Worm (Caenorhabditis elegans) whole organism, L1 larva: ENCODE data around the gene aagr-2.

Experiments used
- C04F5.9 ChIP-seq: sonication (generic microtip); optimal IDR thresholded peaks from 2 replicates; lab custom pipeline; 2016; ENCODE audit warnings: missing genetic modification characterization, missing compliant biosample characterization
- C34B4.2 ChIP-seq: sonication (generic microtip); optimal IDR thresholded peaks from 2 replicates; lab custom pipeline; 2017; ENCODE audit warnings: mild to moderate bottlenecking, missing genetic modification characterization, missing compliant biosample characterization
- F16B12.6 ChIP-seq: fragments of 150-350 bp; optimal IDR thresholded peaks from 2 replicates; lab custom pipeline; 2014; ENCODE audit warnings: missing biosample characterization, missing genetic modification characterization
- aha-1 ChIP-seq: fragments of 150-350 bp; optimal IDR thresholded peaks from 2 replicates; lab custom pipeline; 2014; ENCODE audit warnings: missing biosample characterization, missing genetic modification characterization
- ama-1 ChIP-seq: fragments of 150-350 bp; optimal IDR thresholded peaks from 2 replicates; lab custom pipeline; 2014
- blmp-1 ChIP-seq: fragments of 150-350 bp; optimal IDR thresholded peaks from 2 replicates; lab custom pipeline; 2014; ENCODE audit warnings: missing biosample characterization, missing genetic modification characterization
- ceh-88 ChIP-seq: fragments of 200-800 bp; sonication (Bioruptor generic); IDR thresholded peaks from 2 replicates; pipeline ENCODE4 v1.3.6; 2022; ENCODE audit warnings: missing genetic modification characterization, missing compliant biosample characterization
- dpl-1 ChIP-seq, 3 experiments: fragments of 150-350 bp in 2 of 3; sonication (generic microtip) in 1 of 3; optimal IDR thresholded peaks; 2 replicates each; lab custom pipeline; 2014 to 2017; ENCODE audit warnings: missing biosample characterization in 3 of 3, missing genetic modification characterization in 3 of 3, missing genetic modification reagents in 3 of 3
- dsc-1 ChIP-seq: sonication (generic microtip); optimal IDR thresholded peaks from 2 replicates; lab custom pipeline; 2016; ENCODE audit warnings: mild to moderate bottlenecking, missing genetic modification characterization, missing compliant biosample characterization
- efl-1 ChIP-seq, 4 experiments: fragments of 150-350 bp; optimal IDR thresholded peaks in 3 of 4; peaks in 1 of 4; 1 replicate in 1 of 4; 2 replicates in 3 of 4; lab custom pipeline; 2014; ENCODE audit warnings: missing biosample characterization in 2 of 4, missing genetic modification characterization in 2 of 4, missing genetic modification reagents in 2 of 4
- egl-13 ChIP-seq: sonication (generic microtip); optimal IDR thresholded peaks from 2 replicates; lab custom pipeline; 2016; ENCODE audit warnings: missing genotype, missing genetic modification reagents, missing genetic modification characterization, missing compliant biosample characterization
- egl-27 ChIP-seq, 2 experiments: fragments of 150-350 bp in 1 of 2; sonication (generic microtip); optimal IDR thresholded peaks; 3 replicates each; lab custom pipeline; 2017 to 2018; ENCODE audit warnings: missing biosample characterization in 2 of 2, missing genetic modification characterization in 2 of 2, missing genetic modification reagents in 2 of 2
- elt-2 ChIP-seq: sonication (generic microtip); optimal IDR thresholded peaks from 2 replicates; lab custom pipeline; 2016; ENCODE audit warnings: missing genetic modification characterization, mild to moderate bottlenecking, inconsistent platforms, missing compliant biosample characterization, missing genetic modification reagents
- elt-3 ChIP-seq, 6 experiments: fragments of 150-350 bp in 1 of 6; sonication (generic microtip); optimal IDR thresholded peaks; 2 replicates each; lab custom pipeline; 2017 to 2018; ENCODE audit warnings: missing biosample characterization in 6 of 6, missing genetic modification characterization in 6 of 6, inconsistent platforms in 1 of 6
- grh-1 ChIP-seq: fragments of 200-800 bp; sonication (Bioruptor generic); IDR thresholded peaks from 2 replicates; pipeline ENCODE4 v1.3.6; 2022; ENCODE audit warnings: missing genetic modification reagents, missing genetic modification characterization, missing compliant biosample characterization
- hlh-4 ChIP-seq: sonication (generic microtip); optimal IDR thresholded peaks from 2 replicates; lab custom pipeline; 2016; ENCODE audit warnings: mild to moderate bottlenecking, missing genetic modification characterization, missing compliant biosample characterization
- hpl-2 ChIP-seq: fragments of 150-350 bp; optimal IDR thresholded peaks from 2 replicates; lab custom pipeline; 2014; ENCODE audit warnings: missing biosample characterization, missing genetic modification reagents, missing genetic modification characterization
- isw-1 ChIP-seq: fragments of 200-800 bp; sonication (Bioruptor generic); IDR thresholded peaks from 2 replicates; pipeline ENCODE4 v1.3.6; 2022; ENCODE audit warnings: missing genetic modification characterization, missing compliant biosample characterization
- jun-1 ChIP-seq: fragments of 150-350 bp; optimal IDR thresholded peaks from 2 replicates; lab custom pipeline; 2014; ENCODE audit warnings: missing biosample characterization, missing genetic modification reagents, missing genetic modification characterization
- lir-3 ChIP-seq: sonication (generic microtip); optimal IDR thresholded peaks from 2 replicates; lab custom pipeline; 2016; ENCODE audit warnings: mild to moderate bottlenecking, missing genetic modification characterization, moderate library complexity, missing compliant biosample characterization; ENCODE audit not compliant: poor library complexity
- mab-9 ChIP-seq: fragments of 200-800 bp; sonication (Bioruptor generic); IDR thresholded peaks from 2 replicates; pipeline ENCODE4 v1.3.6; 2022; ENCODE audit warnings: missing genetic modification reagents, missing genetic modification characterization, missing compliant biosample characterization
- mef-2 ChIP-seq: fragments of 150-350 bp; optimal IDR thresholded peaks from 2 replicates; lab custom pipeline; 2014; ENCODE audit warnings: missing biosample characterization, missing genetic modification characterization
- mep-1 ChIP-seq: fragments of 150-350 bp; optimal IDR thresholded peaks from 2 replicates; lab custom pipeline; 2014; ENCODE audit warnings: missing biosample characterization, missing genetic modification characterization
- nhr-12 ChIP-seq: sonication (generic microtip); optimal IDR thresholded peaks from 2 replicates; lab custom pipeline; 2017; ENCODE audit warnings: missing biosample characterization, missing genetic modification characterization
- nhr-76 ChIP-seq: sonication (generic microtip); optimal IDR thresholded peaks from 2 replicates; lab custom pipeline; 2017; ENCODE audit warnings: missing biosample characterization, missing genetic modification characterization
- nhr-85 ChIP-seq: sonication (generic microtip); peaks from one replicate; lab custom pipeline; 2016; ENCODE audit warnings: missing genetic modification characterization, inconsistent platforms, missing compliant biosample characterization
- pag-3 ChIP-seq: sonication (generic microtip); optimal IDR thresholded peaks from 2 replicates; lab custom pipeline; 2017; ENCODE audit warnings: missing genetic modification characterization, mild to moderate bottlenecking, missing compliant biosample characterization, antibody characterized with exemption, borderline replicate concordance; ENCODE audit not compliant: insufficient read depth
- rnt-1 ChIP-seq: sonication (generic microtip); optimal IDR thresholded peaks from 2 replicates; lab custom pipeline; 2016; ENCODE audit warnings: mild to moderate bottlenecking, missing genetic modification characterization, moderate library complexity, missing compliant biosample characterization
- skn-1 ChIP-seq: fragments of 150-350 bp; optimal IDR thresholded peaks from 2 replicates; lab custom pipeline; 2014; ENCODE audit warnings: missing biosample characterization, missing genetic modification characterization
- tlp-1 ChIP-seq: fragments of 150-350 bp; optimal IDR thresholded peaks from 2 replicates; lab custom pipeline; 2014; ENCODE audit warnings: missing biosample characterization, missing genetic modification characterization
- unc-30 ChIP-seq: sonication (generic microtip); optimal IDR thresholded peaks from 2 replicates; lab custom pipeline; 2017; ENCODE audit warnings: missing biosample characterization, missing genetic modification characterization
- vab-15 ChIP-seq: sonication (generic microtip); optimal IDR thresholded peaks from 2 replicates; lab custom pipeline; 2017; ENCODE audit warnings: missing genotype, mild to moderate bottlenecking, missing genetic modification characterization, missing compliant biosample characterization
- zag-1 ChIP-seq: fragments of 150-350 bp; optimal IDR thresholded peaks from 2 replicates; lab custom pipeline; 2014; ENCODE audit warnings: missing biosample characterization, missing genetic modification characterization
- zip-4 ChIP-seq: fragments of 200-800 bp; sonication (Bioruptor generic); optimal IDR thresholded peaks from 2 replicates; lab custom pipeline; 2018; ENCODE audit warnings: mild to moderate bottlenecking, missing genetic modification characterization, moderate library complexity, missing compliant biosample characterization

aagr-2 gene

DNA sequence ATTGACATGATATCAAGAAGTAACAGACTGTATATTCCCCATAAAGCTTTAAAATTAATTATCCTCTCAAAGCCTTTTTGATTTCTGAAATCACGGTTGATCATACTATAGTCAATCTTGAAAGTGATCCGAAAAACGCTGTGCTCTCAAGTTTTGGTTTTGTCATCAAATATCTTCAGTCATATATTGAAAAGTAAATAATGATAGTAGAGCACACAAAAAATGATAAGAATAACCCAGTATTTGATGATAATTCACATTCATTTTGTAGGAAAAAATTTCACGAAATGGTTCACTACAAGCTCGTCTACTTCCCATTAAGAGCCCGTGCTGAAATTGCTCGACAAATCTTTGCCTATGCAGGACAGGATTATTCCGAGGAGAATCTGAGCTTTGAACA lies 45.4 kb downstream of the aagr-2 start, which contains the start of gene gst-6:
TSS of gene gst-6 (plus strand) at position 263 of the 400 bp plus-strand sequence.
- TF ChIP-seq ama-1 (lab: Kevin White, UChicago): no peak
- no peak for TF ChIP-seq aha-1 (tag; lab: Kevin White, UChicago)
- TF ChIP-seq elt-2 (tag; lab: Kevin White, UChicago): peak; percentile 63

DNA sequence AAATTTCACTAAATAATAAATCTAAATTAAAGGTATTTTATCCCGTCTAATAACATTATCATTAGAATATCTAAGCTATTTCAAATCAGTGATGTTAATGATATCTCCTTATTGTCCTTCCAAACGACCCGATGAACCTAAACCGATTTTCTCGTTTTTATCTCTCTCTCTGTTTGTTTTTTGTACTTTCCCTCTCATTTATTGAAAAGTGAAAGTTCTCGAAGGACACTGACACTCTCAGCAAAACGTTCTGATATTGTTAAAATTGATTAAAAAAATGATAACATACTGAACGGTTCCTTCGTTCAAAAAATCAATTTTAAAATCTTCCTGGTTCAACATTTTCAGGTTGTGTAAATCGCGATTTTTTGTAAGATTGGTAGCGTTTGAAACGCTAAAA lies 49.0 kb downstream of the aagr-2 start, which contains the start of gene F11G11.13:
TSS of gene F11G11.13 (minus strand) at position 89 of the 400 bp plus-strand sequence.
- TF ChIP-seq vab-15: no peak
- TF ChIP-seq unc-30 (tag; lab: Kevin White, UChicago): no peak
- TF ChIP-seq blmp-1 (tag; lab: Kevin White, UChicago): peak; percentile 90
- TF ChIP-seq nhr-85 (tag; lab: Kevin White, UChicago): peak; percentile 55
- no peak for TF ChIP-seq C34B4.2 (tag; lab: Kevin White, UChicago)
- no peak for TF ChIP-seq grh-1 (GFP tag; lab: Robert Waterston, UW)
- no peak for TF ChIP-seq elt-2 (tag; lab: Kevin White, UChicago)
- no peak for TF ChIP-seq tlp-1
- TF ChIP-seq zip-4 (GFP tag; lab: Kevin White, UChicago): no peak
- no peak for TF ChIP-seq egl-27 (tag; optimal IDR thresholded peaks at IDR 0.05; lab: Kevin White, UChicago)
- peak in 1 of 6 experiments; percentile 7 for TF ChIP-seq elt-3 (tag; optimal IDR thresholded peaks at IDR 0.05; lab: Kevin White, UChicago)
- TF ChIP-seq rnt-1 (tag; lab: Kevin White, UChicago): no peak
- TF ChIP-seq mab-9 (GFP tag; lab: Robert Waterston, UW): no peak

ce11 chrII:4874335-4874861 lies 50.6 kb downstream of the aagr-2 start, which contains the start of gene F11G11.15:
Gene F11G11.15 (plus strand): TSS chrII:4874845.
- TF ChIP-seq elt-3 (tag; optimal IDR thresholded peaks at IDR 0.05; lab: Kevin White, UChicago): peak in 1 of 6 experiments; percentile 5
- peak; percentile 77 for TF ChIP-seq blmp-1 (tag; lab: Kevin White, UChicago)
- no peak for TF ChIP-seq mep-1 (tag; lab: Kevin White, UChicago)

- TF ChIP-seq dsc-1 (tag; lab: Kevin White, UChicago): no peak
- no peak for TF ChIP-seq isw-1 (GFP tag; lab: Robert Waterston, UW)
- TF ChIP-seq pag-3: no peak
- TF ChIP-seq hlh-4: no peak
- TF ChIP-seq egl-13: no peak
- TF ChIP-seq aha-1 (tag; lab: Kevin White, UChicago): no peak
- no peak for TF ChIP-seq lir-3 (tag; lab: Kevin White, UChicago)
- no peak for TF ChIP-seq ceh-88
- no peak for TF ChIP-seq mef-2 (tag; lab: Kevin White, UChicago)
- TF ChIP-seq dpl-1 (GFP tag; optimal IDR thresholded peaks at IDR 0.05; lab: Kevin White, UChicago): no peak
- TF ChIP-seq egl-27 (tag; optimal IDR thresholded peaks at IDR 0.05; lab: Kevin White, UChicago): no peak
- no peak for TF ChIP-seq nhr-76
- no peak for TF ChIP-seq skn-1
- TF ChIP-seq F16B12.6 (tag; lab: Kevin White, UChicago): no peak
- TF ChIP-seq jun-1 (tag; lab: Kevin White, UChicago): no peak
- TF ChIP-seq hpl-2 (GFP tag; lab: Kevin White, UChicago): no peak
- TF ChIP-seq C04F5.9 (tag; lab: Kevin White, UChicago): no peak
- no peak for TF ChIP-seq efl-1 (optimal IDR thresholded peaks at IDR 0.05; lab: Kevin White, UChicago)
- TF ChIP-seq efl-1 (GFP tag; optimal IDR thresholded peaks at IDR 0.05 in 1 of 2; lab: Kevin White, UChicago): no peak
- no peak for TF ChIP-seq zag-1 (tag; lab: Kevin White, UChicago)
- TF ChIP-seq nhr-12 (tag; lab: Kevin White, UChicago): no peak
Observed at ce11 chrII:4873029-4873428, 52.0 kb downstream of the aagr-2 start, which contains the start of gene col-73. Gene col-73 (minus strand): TSS chrII:4873129.
